Fruit fly (Drosophila melanogaster) whole organism, embryonic: Measurements from ENCODE around the gene stg1.

Experiments used
- Asciz ChIP-seq: fragments of 200-800 bp; sonication (Bioruptor generic); optimal IDR thresholded peaks from 2 replicates; lab custom pipeline; 2017; ENCODE audit warnings: missing biosample characterization, mild to moderate bottlenecking, missing genetic modification characterization, missing genetic modification reagents
- CG11456 ChIP-seq: fragments of 200-800 bp; sonication (Bioruptor generic); IDR thresholded peaks from 3 replicates; pipeline ENCODE4 v1.3.6; 2022; ENCODE audit warnings: missing biosample characterization, missing genetic modification characterization
- CG12219 ChIP-seq: fragments of 200-800 bp; sonication (Bioruptor generic); optimal IDR thresholded peaks from 3 replicates; lab custom pipeline; 2018; ENCODE audit warnings: missing biosample characterization, mild to moderate bottlenecking, missing genetic modification characterization
- CG13296 ChIP-seq: fragments of 200-800 bp; sonication (Bioruptor generic); optimal IDR thresholded peaks from 3 replicates; lab custom pipeline; 2018; ENCODE audit warnings: missing biosample characterization, mild to moderate bottlenecking, missing genetic modification characterization
- CG13424 ChIP-seq: fragments of 200-800 bp; sonication (Bioruptor generic); optimal IDR thresholded peaks from 2 replicates; lab custom pipeline; 2019; ENCODE audit warnings: missing biosample characterization, mild to moderate bottlenecking, missing genetic modification characterization, moderate library complexity
- CG13624 ChIP-seq: fragments of 200-800 bp; sonication (Bioruptor generic); optimal IDR thresholded peaks from 2 replicates; lab custom pipeline; 2016; ENCODE audit warnings: missing biosample characterization, missing genetic modification characterization
- CG15601 ChIP-seq: fragments of 200-800 bp; sonication (Bioruptor generic); optimal IDR thresholded peaks from 3 replicates; lab custom pipeline; 2019; ENCODE audit warnings: missing biosample characterization, mild to moderate bottlenecking, missing genetic modification characterization, moderate library complexity
- CG16813 ChIP-seq: fragments of 200-800 bp; sonication (Bioruptor generic); IDR thresholded peaks from 3 replicates; pipeline ENCODE4 v1.3.6; 2022; ENCODE audit warnings: missing biosample characterization, missing genetic modification characterization; ENCODE audit not compliant: partially characterized antibody
- CG18011 ChIP-seq: fragments of 200-800 bp; sonication (Bioruptor generic); optimal IDR thresholded peaks from 2 replicates; lab custom pipeline; 2017; ENCODE audit warnings: missing biosample characterization, missing genetic modification characterization, mild to moderate bottlenecking, moderate library complexity, missing genotype
- CG2116 ChIP-seq: fragments of 200-800 bp; sonication (Bioruptor generic); optimal IDR thresholded peaks from 3 replicates; lab custom pipeline; 2018; ENCODE audit warnings: missing biosample characterization, mild to moderate bottlenecking, missing genetic modification characterization
- CG2199 ChIP-seq: fragments of 200-800 bp; sonication (Bioruptor generic); IDR thresholded peaks from 3 replicates; pipeline ENCODE4 v1.3.6; 2022; ENCODE audit warnings: missing biosample characterization, missing genetic modification characterization
- CG3163 ChIP-seq: fragments of 200-800 bp; sonication (Bioruptor generic); optimal IDR thresholded peaks from 3 replicates; lab custom pipeline; 2016; ENCODE audit warnings: missing biosample characterization, missing genetic modification characterization
- CG4730 ChIP-seq: fragments of 200-800 bp; sonication (Bioruptor generic); IDR thresholded peaks from 2 replicates; pipeline ENCODE4 v1.3.6; 2022; ENCODE audit warnings: missing biosample characterization, missing genetic modification characterization
- CG6689 ChIP-seq: fragments of 200-800 bp; sonication (Bioruptor generic); IDR thresholded peaks from 2 replicates; pipeline ENCODE4 v1.3.6; 2022; ENCODE audit warnings: missing biosample characterization, missing genetic modification characterization
- CG8089 ChIP-seq: fragments of 200-800 bp; sonication (Bioruptor generic); optimal IDR thresholded peaks from 3 replicates; lab custom pipeline; 2016; ENCODE audit warnings: missing biosample characterization, missing genetic modification characterization
- CG8281 ChIP-seq: fragments of 200-800 bp; sonication (Bioruptor generic); optimal IDR thresholded peaks from 2 replicates; lab custom pipeline; 2018; ENCODE audit warnings: missing biosample characterization, mild to moderate bottlenecking, missing genetic modification characterization, moderate library complexity
- CG9437 ChIP-seq: fragments of 200-800 bp; sonication (Bioruptor generic); optimal IDR thresholded peaks from 2 replicates; lab custom pipeline; 2018; ENCODE audit warnings: missing biosample characterization, mild to moderate bottlenecking, missing genetic modification characterization
- CTCF ChIP-seq: fragments of 200-800 bp; sonication (Bioruptor generic); optimal IDR thresholded peaks from 2 replicates; lab custom pipeline; 2017; ENCODE audit warnings: missing biosample characterization, mild to moderate bottlenecking, missing genetic modification characterization, moderate library complexity
- D19A ChIP-seq: fragments of 200-800 bp; optimal IDR thresholded peaks from 3 replicates; lab custom pipeline; 2019; ENCODE audit warnings: missing biosample characterization, mild to moderate bottlenecking, missing genetic modification characterization, moderate library complexity
- Dip3 ChIP-seq: fragments of 200-800 bp; sonication (Bioruptor generic); optimal IDR thresholded peaks from 3 replicates; lab custom pipeline; 2016; ENCODE audit warnings: missing biosample characterization, missing genetic modification characterization
- Fer3 ChIP-seq: fragments of 200-800 bp; sonication (Bioruptor generic); optimal IDR thresholded peaks from 2 replicates; lab custom pipeline; 2018; ENCODE audit warnings: missing biosample characterization, mild to moderate bottlenecking, missing genetic modification characterization, moderate library complexity
- Hand ChIP-seq: fragments of 200-800 bp; sonication (Bioruptor generic); optimal IDR thresholded peaks from 2 replicates; lab custom pipeline; 2017; ENCODE audit warnings: mild to moderate bottlenecking, missing biosample characterization, missing genetic modification reagents, missing genetic modification characterization
- Lhr ChIP-seq: fragments of 200-800 bp; sonication (Bioruptor generic); optimal IDR thresholded peaks from 3 replicates; lab custom pipeline; 2017; ENCODE audit warnings: mild to moderate bottlenecking, missing biosample characterization, missing genetic modification reagents, missing genetic modification characterization
- Mrtf ChIP-seq: fragments of 200-800 bp; sonication (Bioruptor generic); IDR thresholded peaks from 3 replicates; pipeline ENCODE4 v1.3.6; 2022; ENCODE audit warnings: missing biosample characterization, missing genetic modification characterization
- NC2β ChIP-seq: fragments of 200-800 bp; sonication (Bioruptor generic); optimal IDR thresholded peaks from 2 replicates; lab custom pipeline; 2016; ENCODE audit warnings: missing biosample characterization, missing genetic modification characterization
- NFAT ChIP-seq: fragments of 200-800 bp; sonication (Bioruptor generic); IDR thresholded peaks from 2 replicates; pipeline ENCODE4 v1.3.6; 2022; ENCODE audit warnings: missing biosample characterization, missing genetic modification characterization
- NfI ChIP-seq: fragments of 200-800 bp; sonication (Bioruptor generic); optimal IDR thresholded peaks from 3 replicates; lab custom pipeline; 2018; ENCODE audit warnings: missing biosample characterization, mild to moderate bottlenecking, missing genetic modification characterization, moderate library complexity
- Sox102F ChIP-seq: fragments of 200-800 bp; sonication (Bioruptor generic); optimal IDR thresholded peaks from 2 replicates; lab custom pipeline; 2018; ENCODE audit warnings: missing biosample characterization, mild to moderate bottlenecking, missing genetic modification characterization, moderate library complexity
- Sry-δ ChIP-seq: fragments of 200-800 bp; sonication (Bioruptor generic); optimal IDR thresholded peaks from 2 replicates; lab custom pipeline; 2016; ENCODE audit warnings: missing biosample characterization, missing genetic modification characterization
- Xbp1 ChIP-seq: fragments of 200-800 bp; sonication (Bioruptor generic); optimal IDR thresholded peaks from 3 replicates; lab custom pipeline; 2016; ENCODE audit warnings: missing biosample characterization, mild to moderate bottlenecking, missing genetic modification characterization
- bbx ChIP-seq: fragments of 200-800 bp; sonication (Bioruptor generic); IDR thresholded peaks from 2 replicates; pipeline ENCODE4 v1.3.6; 2022; ENCODE audit warnings: missing biosample characterization, missing genetic modification characterization; ENCODE audit not compliant: partially characterized antibody
- cato ChIP-seq: fragments of 200-800 bp; sonication (Bioruptor generic); optimal IDR thresholded peaks from 2 replicates; lab custom pipeline; 2016; ENCODE audit warnings: missing biosample characterization, missing genetic modification characterization, borderline replicate concordance
- croc ChIP-seq: fragments of 200-800 bp; sonication (Bioruptor generic); conservative IDR thresholded peaks from 3 replicates; pipeline ENCODE4 v1.3.6; 2022; ENCODE audit warnings: missing biosample characterization, missing genetic modification characterization
- dati ChIP-seq: fragments of 200-800 bp; sonication (Bioruptor generic); IDR thresholded peaks from 2 replicates; pipeline ENCODE4 v1.3.6; 2022; ENCODE audit warnings: missing biosample characterization, missing genetic modification characterization
- dysf ChIP-seq: fragments of 200-800 bp; sonication (Bioruptor generic); IDR thresholded peaks from 3 replicates; pipeline ENCODE4 v1.3.6; 2022; ENCODE audit warnings: missing biosample characterization, missing genetic modification characterization
- ewg ChIP-seq: fragments of 200-800 bp; sonication (Bioruptor generic); optimal IDR thresholded peaks from 3 replicates; lab custom pipeline; 2017; ENCODE audit warnings: mild to moderate bottlenecking, missing biosample characterization, missing genetic modification reagents, missing genetic modification characterization
- fd102C ChIP-seq: fragments of 200-800 bp; sonication (Bioruptor generic); optimal IDR thresholded peaks from 2 replicates; lab custom pipeline; 2018; ENCODE audit warnings: missing biosample characterization, mild to moderate bottlenecking, missing genetic modification characterization, moderate library complexity
- gem ChIP-seq: fragments of 200-800 bp; sonication (Bioruptor generic); optimal IDR thresholded peaks from 2 replicates; lab custom pipeline; 2019; ENCODE audit warnings: missing biosample characterization, mild to moderate bottlenecking, missing genetic modification characterization, moderate library complexity
- gsb ChIP-seq: fragments of 200-800 bp; sonication (Bioruptor generic); IDR thresholded peaks from 2 replicates; pipeline ENCODE4 v1.3.6; 2022; ENCODE audit warnings: missing biosample characterization, missing genetic modification characterization
- inv ChIP-seq: fragments of 200-800 bp; sonication (Bioruptor generic); IDR thresholded peaks from 2 replicates; pipeline ENCODE4 v1.3.6; 2022; ENCODE audit warnings: missing biosample characterization, missing genetic modification characterization; ENCODE audit not compliant: partially characterized antibody
- lbe ChIP-seq: fragments of 200-800 bp; sonication (Bioruptor generic); optimal IDR thresholded peaks from 2 replicates; lab custom pipeline; 2016; ENCODE audit warnings: missing biosample characterization, mild to moderate bottlenecking, missing genetic modification characterization
- lov ChIP-seq, 2 experiments: fragments of 200-800 bp in 1 of 2; fragments of >200 bp in 1 of 2; sonication (Bioruptor generic) in 1 of 2; IDR thresholded peaks in 1 of 2; optimal IDR thresholded peaks in 1 of 2; 2 replicates in 1 of 2; 3 replicates in 1 of 2; pipeline versions ENCODE4 v1.3.6 to Lab custom; 2017 to 2022; ENCODE audit warnings: missing biosample characterization in 1 of 2, missing genetic modification characterization in 1 of 2
- pnt ChIP-seq: fragments of 200-800 bp; sonication (Bioruptor generic); optimal IDR thresholded peaks from 3 replicates; lab custom pipeline; 2016; ENCODE audit warnings: missing biosample characterization, missing genetic modification characterization
- sim ChIP-seq: fragments of 200-800 bp; sonication (Bioruptor generic); IDR thresholded peaks from 2 replicates; pipeline ENCODE4 v1.3.6; 2022; ENCODE audit warnings: missing biosample characterization, missing genetic modification characterization
- tll ChIP-seq, 2 experiments: fragments of 200-800 bp in 1 of 2; fragments of >200 bp in 1 of 2; sonication (Bioruptor generic) in 1 of 2; optimal IDR thresholded peaks; 2 replicates each; lab custom pipeline; 2017 to 2019; ENCODE audit warnings: missing biosample characterization in 2 of 2, missing genetic modification characterization in 2 of 2, mild to moderate bottlenecking in 1 of 2, moderate library complexity in 1 of 2
- twi ChIP-seq: fragments of 200-800 bp; optimal IDR thresholded peaks from 2 replicates; lab custom pipeline; 2019; ENCODE audit warnings: missing biosample characterization, mild to moderate bottlenecking, missing genetic modification characterization, moderate library complexity
- tx ChIP-seq: fragments of 200-800 bp; sonication (Bioruptor generic); optimal IDR thresholded peaks from 2 replicates; lab custom pipeline; 2016; ENCODE audit warnings: missing biosample characterization, missing genetic modification characterization
- zf30C ChIP-seq: fragments of 200-800 bp; sonication (Bioruptor generic); optimal IDR thresholded peaks from 3 replicates; lab custom pipeline; 2018; ENCODE audit warnings: missing biosample characterization, mild to moderate bottlenecking, missing genetic modification characterization

The stg1 gene

dm6 chrX:21044831-21045447 is 48.7 kb upstream of the stg1 start, which contains the start of gene Cbs (continued):
- peak; percentile 48 for TF ChIP-seq Fer3
- TF ChIP-seq inv (GFP tag; lab: Robert Waterston, UW), result no peak
- peak; percentile 75 for TF ChIP-seq CG6689
- TF ChIP-seq CG18011, result no peak
- TF ChIP-seq Sox102F, result peak; percentile 59
- peak; percentile 48; the same call in 1 of the 2 replicates for TF ChIP-seq bbx (GFP tag; lab: Robert Waterston, UW)
- no peak for TF ChIP-seq CTCF (GFP tag; lab: Kevin White, UChicago)
- no peak for TF ChIP-seq tll (GFP tag; optimal IDR thresholded peaks at IDR 0.05; lab: Kevin White, UChicago)
- no peak for TF ChIP-seq pnt (GFP tag; lab: Kevin White, UChicago)
- TF ChIP-seq NfI, result peak; percentile 60
- TF ChIP-seq CG16813 (GFP tag; lab: Robert Waterston, UW), result no peak
- TF ChIP-seq CG2199 (GFP tag; lab: Robert Waterston, UW), result no peak
- TF ChIP-seq Hand (GFP tag; lab: Kevin White, UChicago), result peak; percentile 49
- TF ChIP-seq CG9437, result peak; percentile 76
- no peak for TF ChIP-seq Lhr (GFP tag; lab: Kevin White, UChicago)
- peak; percentile 25; the same call in 2 of the 3 replicates for TF ChIP-seq croc (GFP tag; lab: Robert Waterston, UW)
- peak; percentile 37 for TF ChIP-seq CG13296 (GFP tag; lab: Kevin White, UChicago)
- TF ChIP-seq CG4730 (GFP tag; lab: Robert Waterston, UW), result peak; percentile 46; the same call in 1 of the 2 replicates
- no peak for TF ChIP-seq lbe (GFP tag; lab: Kevin White, UChicago)
- TF ChIP-seq tx, result no peak
- no peak for TF ChIP-seq zf30C
- TF ChIP-seq gsb, result peak; percentile 44; the same call in 1 of the 2 replicates
- TF ChIP-seq CG12219 (GFP tag; lab: Kevin White, UChicago), result peak; percentile 10
- TF ChIP-seq CG11456 (GFP tag; lab: Robert Waterston, UW), result peak; percentile 76; the same call in 2 of the 3 replicates
- no peak for TF ChIP-seq fd102C (GFP tag; lab: Kevin White, UChicago)
- TF ChIP-seq Xbp1 (GFP tag; lab: Kevin White, UChicago), result peak; percentile 69
- TF ChIP-seq CG8281 (tag; lab: Kevin White, UChicago), result peak; percentile 26
- no peak for TF ChIP-seq dati
- TF ChIP-seq D19A (tag; lab: Kevin White, UChicago), result peak; percentile 71
- TF ChIP-seq Mrtf, result peak; percentile 65; the same call in 2 of the 3 replicates
- TF ChIP-seq twi (tag; lab: Kevin White, UChicago), result no peak
- peak; percentile 81 for TF ChIP-seq NFAT (GFP tag; lab: Robert Waterston, UW)
- no peak for TF ChIP-seq Sry-δ (GFP tag; lab: Kevin White, UChicago)
- peak; percentile 72 for TF ChIP-seq CG13424 (tag; lab: Kevin White, UChicago)
- TF ChIP-seq ewg (GFP tag; lab: Kevin White, UChicago), result peak; percentile 49
- no peak for TF ChIP-seq lov (optimal IDR thresholded peaks at IDR 0.05; lab: Kevin White, UChicago)
- TF ChIP-seq lov (GFP tag; IDR thresholded peaks at IDR 0.05; lab: Robert Waterston, UW), result 0 out of 3 replicates have a peak, but pooled peaks have one; percentile 37
- no peak for TF ChIP-seq NC2β (GFP tag; lab: Kevin White, UChicago)
- 0 out of 2 replicates have a peak, but pooled peaks have one; percentile 52 for TF ChIP-seq sim (GFP tag; lab: Robert Waterston, UW)
- TF ChIP-seq gem (tag; lab: Kevin White, UChicago), result peak; percentile 79
- TF ChIP-seq Dip3 (GFP tag; lab: Kevin White, UChicago), result peak; percentile 9
- TF ChIP-seq cato (GFP tag; lab: Kevin White, UChicago), result peak; percentile 30
- TF ChIP-seq CG3163 (GFP tag; lab: Kevin White, UChicago), result no peak
- TF ChIP-seq CG8089 (GFP tag; lab: Kevin White, UChicago), result no peak
- TF ChIP-seq CG2116 (GFP tag; lab: Kevin White, UChicago), result peak; percentile 1
- TF ChIP-seq CG15601, result peak; percentile 52
- no peak for TF ChIP-seq CG13624 (GFP tag; lab: Kevin White, UChicago)
- TF ChIP-seq Asciz (GFP tag; lab: Kevin White, UChicago), result peak; percentile 35
- peak; percentile 71 for TF ChIP-seq dysf
